Worm (Caenorhabditis elegans) whole organism, mixed stage, embryonic: Measurements from ENCODE around the gene W09C2.7.

ENCODE experiments used
- blmp-1 ChIP-seq: fragments of 150-350 bp; optimal IDR thresholded peaks from 2 replicates; lab custom pipeline; 2014; ENCODE audit warnings: missing biosample characterization, missing genetic modification characterization
- nhr-12 ChIP-seq: fragments of 150-350 bp; optimal IDR thresholded peaks from 2 replicates; lab custom pipeline; 2014; ENCODE audit warnings: missing biosample characterization, missing genetic modification characterization
- pha-4 ChIP-seq: fragments of 150-350 bp; optimal IDR thresholded peaks from 2 replicates; lab custom pipeline; 2018; ENCODE audit warnings: missing biosample characterization, missing genetic modification reagents, missing genetic modification characterization
- tbx-8 ChIP-seq: fragments of 200-800 bp; sonication (Bioruptor generic); optimal IDR thresholded peaks from 2 replicates; lab custom pipeline; 2018; ENCODE audit warnings: mild to moderate bottlenecking, missing genetic modification characterization, moderate library complexity, missing compliant biosample characterization
- unc-62 ChIP-seq: fragments of 150-350 bp; optimal IDR thresholded peaks from 2 replicates; lab custom pipeline; 2014; ENCODE audit warnings: missing biosample characterization, missing genetic modification reagents, missing genetic modification characterization
- zip-8 ChIP-seq: fragments of 150-350 bp; optimal IDR thresholded peaks from 2 replicates; lab custom pipeline; 2014; ENCODE audit warnings: missing biosample characterization, missing genetic modification characterization
- ztf-11 ChIP-seq: fragments of 150-350 bp; optimal IDR thresholded peaks from 2 replicates; lab custom pipeline; 2014; ENCODE audit warnings: missing biosample characterization, missing genetic modification characterization

ce11 chrIV:9657753-9658152, 35.6 kb upstream of the W09C2.7 start, which contains the start of gene acc-1:
- TF ChIP-seq blmp-1 (tag; lab: Kevin White, UChicago) (no peak), ztf-11 (tag; lab: Kevin White, UChicago) (no peak), unc-62 (GFP tag; lab: Kevin White, UChicago) (no peak), nhr-12 (tag; lab: Kevin White, UChicago) (no peak), pha-4 (tag; lab: Kevin White, UChicago) (no peak), tbx-8 (GFP tag; lab: Kevin White, UChicago) (no peak), zip-8 (tag; lab: Kevin White, UChicago) (no peak)
